Fruit fly (Drosophila melanogaster) whole organism, embryonic: ENCODE data around the gene Pdhb.

Experiments used
- Atf3 ChIP-seq: fragments of 200-800 bp; sonication (Bioruptor generic); optimal IDR thresholded peaks from 3 replicates; lab custom pipeline; 2016; ENCODE audit warnings: missing biosample characterization, missing genetic modification characterization
- Bgb ChIP-seq: fragments of 200-800 bp; sonication (Bioruptor generic); IDR thresholded peaks from 2 replicates; pipeline ENCODE4 v1.3.6; 2022; ENCODE audit warnings: missing biosample characterization, missing genetic modification characterization; ENCODE audit not compliant: partially characterized antibody
- Blimp-1 ChIP-seq: fragments of 200-800 bp; sonication (Bioruptor generic); optimal IDR thresholded peaks from 3 replicates; lab custom pipeline; 2018; ENCODE audit warnings: missing biosample characterization, missing genetic modification characterization, mild to moderate bottlenecking, moderate library complexity, missing genetic modification reagents
- Bteb2 ChIP-seq: fragments of 200-800 bp; sonication (Bioruptor generic); optimal IDR thresholded peaks from 2 replicates; lab custom pipeline; 2016; ENCODE audit warnings: missing biosample characterization, missing genetic modification characterization
- CG10267 ChIP-seq: fragments of 200-800 bp; sonication (Bioruptor generic); optimal IDR thresholded peaks from 2 replicates; lab custom pipeline; 2018; ENCODE audit warnings: missing biosample characterization, mild to moderate bottlenecking, missing genetic modification characterization, moderate library complexity
- CG11093 ChIP-seq: fragments of 200-800 bp; sonication (Bioruptor generic); IDR thresholded peaks from 3 replicates; pipeline ENCODE4 v1.3.6; 2022; ENCODE audit warnings: missing biosample characterization, missing genetic modification characterization
- CG13775 ChIP-seq: fragments of 200-800 bp; sonication (Bioruptor generic); optimal IDR thresholded peaks from 3 replicates; lab custom pipeline; 2017; ENCODE audit warnings: missing biosample characterization, mild to moderate bottlenecking, missing genetic modification characterization
- CG15514 ChIP-seq: fragments of 200-800 bp; sonication (Bioruptor generic); optimal IDR thresholded peaks from 3 replicates; lab custom pipeline; 2017; ENCODE audit warnings: missing biosample characterization, missing genetic modification characterization, mild to moderate bottlenecking, moderate library complexity, missing genetic modification reagents
- CG1832 ChIP-seq: fragments of 200-800 bp; sonication (Bioruptor generic); optimal IDR thresholded peaks from 2 replicates; lab custom pipeline; 2017; ENCODE audit warnings: missing biosample characterization, mild to moderate bottlenecking, missing genetic modification characterization, inconsistent platforms
- CG6254 ChIP-seq: fragments of 200-800 bp; sonication (Bioruptor generic); optimal IDR thresholded peaks from 3 replicates; lab custom pipeline; 2017; ENCODE audit warnings: mild to moderate bottlenecking, missing biosample characterization, missing genetic modification reagents, missing genetic modification characterization
- CG6272 ChIP-seq: fragments of 200-800 bp; sonication (Bioruptor generic); IDR thresholded peaks from 2 replicates; pipeline ENCODE4 v1.3.6; 2022; ENCODE audit warnings: missing biosample characterization, missing genetic modification characterization
- CG6654 ChIP-seq: fragments of 200-800 bp; sonication (Bioruptor generic); optimal IDR thresholded peaks from 2 replicates; lab custom pipeline; 2017; ENCODE audit warnings: missing biosample characterization, mild to moderate bottlenecking, missing genetic modification characterization
- CG6765 ChIP-seq: fragments of 200-800 bp; sonication (Bioruptor generic); optimal IDR thresholded peaks from 3 replicates; lab custom pipeline; 2017; ENCODE audit warnings: missing biosample characterization, mild to moderate bottlenecking, missing genetic modification characterization
- CG6854 ChIP-seq: fragments of 200-800 bp; sonication (Bioruptor generic); optimal IDR thresholded peaks from 3 replicates; lab custom pipeline; 2017; ENCODE audit warnings: missing biosample characterization, mild to moderate bottlenecking, missing genetic modification characterization
- CG8765 ChIP-seq: fragments of 200-800 bp; sonication (Bioruptor generic); IDR thresholded peaks from 2 replicates; pipeline ENCODE4 v1.3.6; 2022; ENCODE audit warnings: missing biosample characterization, missing genetic modification characterization
- D19A ChIP-seq: fragments of 200-800 bp; optimal IDR thresholded peaks from 3 replicates; lab custom pipeline; 2019; ENCODE audit warnings: missing biosample characterization, mild to moderate bottlenecking, missing genetic modification characterization, moderate library complexity
- Dp ChIP-seq: fragments of 200-800 bp; sonication (Bioruptor generic); optimal IDR thresholded peaks from 2 replicates; lab custom pipeline; 2018; ENCODE audit warnings: missing biosample characterization, mild to moderate bottlenecking, missing genetic modification characterization, moderate library complexity
- Ets65A ChIP-seq: fragments of 200-800 bp; sonication (Bioruptor generic); peaks from one replicate; lab custom pipeline; 2016; ENCODE audit warnings: missing biosample characterization, missing genetic modification characterization
- HHEX ChIP-seq: fragments of 200-800 bp; sonication (Bioruptor generic); optimal IDR thresholded peaks from 3 replicates; lab custom pipeline; 2017; ENCODE audit warnings: missing biosample characterization, mild to moderate bottlenecking, missing genetic modification characterization, missing genetic modification reagents
- HLH54F ChIP-seq: fragments of 200-800 bp; sonication (Bioruptor generic); optimal IDR thresholded peaks from 3 replicates; lab custom pipeline; 2016; ENCODE audit warnings: missing biosample characterization, missing genetic modification characterization
- HLHmδ ChIP-seq: fragments of 200-800 bp; sonication (Bioruptor generic); optimal IDR thresholded peaks from 2 replicates; lab custom pipeline; 2018; ENCODE audit warnings: missing biosample characterization, mild to moderate bottlenecking, missing genetic modification characterization, moderate library complexity
- Kr ChIP-seq: fragments of 200-800 bp; sonication (Bioruptor generic); optimal IDR thresholded peaks from 2 replicates; lab custom pipeline; 2017; ENCODE audit warnings: missing biosample characterization, mild to moderate bottlenecking, missing genetic modification characterization
- NFAT ChIP-seq: fragments of 200-800 bp; sonication (Bioruptor generic); IDR thresholded peaks from 2 replicates; pipeline ENCODE4 v1.3.6; 2022; ENCODE audit warnings: missing biosample characterization, missing genetic modification characterization
- Oaz ChIP-seq: fragments of 200-800 bp; sonication (Bioruptor generic); IDR thresholded peaks from 2 replicates; pipeline ENCODE4 v1.3.6; 2022; ENCODE audit warnings: missing biosample characterization, missing genetic modification characterization
- Pdp1 ChIP-seq, 2 experiments: fragments of 200-800 bp; sonication (Bioruptor generic); optimal IDR thresholded peaks; 3 replicates each; lab custom pipeline; 2016; ENCODE audit warnings: missing biosample characterization in 2 of 2, missing genetic modification characterization in 2 of 2, mild to moderate bottlenecking in 1 of 2, moderate library complexity in 1 of 2
- Poxn ChIP-seq: fragments of 200-800 bp; sonication (Bioruptor generic); IDR thresholded peaks from 2 replicates; pipeline ENCODE4 v1.3.6; 2022; ENCODE audit warnings: missing biosample characterization, missing genetic modification characterization
- Spps ChIP-seq: fragments of 200-800 bp; sonication (Bioruptor generic); optimal IDR thresholded peaks from 2 replicates; lab custom pipeline; 2018; ENCODE audit warnings: missing biosample characterization, mild to moderate bottlenecking, missing genetic modification characterization
- chm ChIP-seq: fragments of 200-800 bp; sonication (Bioruptor generic); IDR thresholded peaks from 2 replicates; pipeline ENCODE4 v1.3.6; 2022; ENCODE audit warnings: missing biosample characterization, missing genetic modification characterization
- fd96Cb ChIP-seq: fragments of 200-800 bp; sonication (Bioruptor generic); optimal IDR thresholded peaks from 2 replicates; lab custom pipeline; 2018; ENCODE audit warnings: missing biosample characterization, mild to moderate bottlenecking, missing genetic modification characterization, moderate library complexity
- gcm2 ChIP-seq: fragments of 200-800 bp; sonication (Bioruptor generic); optimal IDR thresholded peaks from 2 replicates; lab custom pipeline; 2016; ENCODE audit warnings: missing biosample characterization, missing genetic modification characterization
- h ChIP-seq: fragments of >200 bp; optimal IDR thresholded peaks from 2 replicates; lab custom pipeline; 2017
- lilli ChIP-seq: fragments of 200-800 bp; sonication (Bioruptor generic); optimal IDR thresholded peaks from 3 replicates; lab custom pipeline; 2016; ENCODE audit warnings: missing biosample characterization, missing genetic modification characterization
- lola ChIP-seq, 3 experiments: fragments of >200 bp in 2 of 3; fragments of 200-800 bp in 1 of 3; sonication (Bioruptor generic) in 1 of 3; optimal IDR thresholded peaks; 2 replicates each; lab custom pipeline; 2017 to 2019; ENCODE audit warnings: missing biosample characterization in 3 of 3, missing genetic modification characterization in 3 of 3, mild to moderate bottlenecking in 1 of 3, moderate library complexity in 1 of 3
- mam ChIP-seq: fragments of 200-800 bp; sonication (Bioruptor generic); optimal IDR thresholded peaks from 3 replicates; lab custom pipeline; 2016; ENCODE audit warnings: missing biosample characterization, missing genetic modification characterization
- nom ChIP-seq: fragments of 200-800 bp; sonication (Bioruptor generic); optimal IDR thresholded peaks from 2 replicates; lab custom pipeline; 2017; ENCODE audit warnings: missing biosample characterization, missing genetic modification characterization, mild to moderate bottlenecking, moderate library complexity, missing genetic modification reagents
- phol ChIP-seq: fragments of 200-800 bp; sonication (Bioruptor generic); optimal IDR thresholded peaks from 3 replicates; lab custom pipeline; 2018; ENCODE audit warnings: missing biosample characterization, mild to moderate bottlenecking, missing genetic modification characterization, moderate library complexity
- pnt ChIP-seq: fragments of 200-800 bp; sonication (Bioruptor generic); optimal IDR thresholded peaks from 3 replicates; lab custom pipeline; 2016; ENCODE audit warnings: missing biosample characterization, missing genetic modification characterization
- psq ChIP-seq: fragments of 200-800 bp; sonication (Bioruptor generic); optimal IDR thresholded peaks from 2 replicates; lab custom pipeline; 2017; ENCODE audit warnings: missing biosample characterization, missing genetic modification characterization
- rib ChIP-seq: fragments of 200-800 bp; sonication (Bioruptor generic); IDR thresholded peaks from 2 replicates; pipeline ENCODE4 v1.3.6; 2022; ENCODE audit warnings: missing biosample characterization, missing genetic modification characterization
- ro ChIP-seq: fragments of 200-800 bp; sonication (Bioruptor generic); IDR thresholded peaks from 2 replicates; pipeline ENCODE4 v1.3.6; 2022; ENCODE audit warnings: missing biosample characterization, missing genetic modification characterization
- run ChIP-seq: fragments of 200-800 bp; sonication (Bioruptor generic); optimal IDR thresholded peaks from 3 replicates; lab custom pipeline; 2018; ENCODE audit warnings: missing biosample characterization, mild to moderate bottlenecking, missing genetic modification characterization
- sd ChIP-seq: fragments of 200-800 bp; sonication (Bioruptor generic); optimal IDR thresholded peaks from 3 replicates; lab custom pipeline; 2018; ENCODE audit warnings: missing biosample characterization, mild to moderate bottlenecking, missing genetic modification characterization, moderate library complexity
- sqz ChIP-seq: fragments of 200-800 bp; sonication (Bioruptor generic); optimal IDR thresholded peaks from 3 replicates; lab custom pipeline; 2018; ENCODE audit warnings: missing biosample characterization, mild to moderate bottlenecking, missing genetic modification characterization
- sr ChIP-seq: fragments of 200-800 bp; sonication (Bioruptor generic); IDR thresholded peaks from 3 replicates; pipeline ENCODE4 v1.3.6; 2022; ENCODE audit warnings: missing biosample characterization, missing genetic modification characterization
- sug ChIP-seq: fragments of 200-800 bp; optimal IDR thresholded peaks from 2 replicates; lab custom pipeline; 2019; ENCODE audit warnings: missing biosample characterization, mild to moderate bottlenecking, missing genetic modification characterization, moderate library complexity
- tll ChIP-seq, 2 experiments: fragments of 200-800 bp in 1 of 2; fragments of >200 bp in 1 of 2; sonication (Bioruptor generic) in 1 of 2; optimal IDR thresholded peaks; 2 replicates each; lab custom pipeline; 2017 to 2019; ENCODE audit warnings: missing biosample characterization in 2 of 2, missing genetic modification characterization in 2 of 2, mild to moderate bottlenecking in 1 of 2, moderate library complexity in 1 of 2
- tna ChIP-seq: fragments of 200-800 bp; sonication (Bioruptor generic); IDR thresholded peaks from 2 replicates; pipeline ENCODE4 v1.3.6; 2022; ENCODE audit warnings: missing biosample characterization, missing genetic modification characterization; ENCODE audit not compliant: partially characterized antibody
- twi ChIP-seq: fragments of 200-800 bp; optimal IDR thresholded peaks from 2 replicates; lab custom pipeline; 2019; ENCODE audit warnings: missing biosample characterization, mild to moderate bottlenecking, missing genetic modification characterization, moderate library complexity
- vfl ChIP-seq: fragments of 200-800 bp; sonication (Bioruptor generic); optimal IDR thresholded peaks from 2 replicates; lab custom pipeline; 2016; ENCODE audit warnings: missing biosample characterization, missing genetic modification characterization
- vnd ChIP-seq: fragments of 200-800 bp; sonication (Bioruptor generic); IDR thresholded peaks from 3 replicates; pipeline ENCODE4 v1.3.6; 2022; ENCODE audit warnings: missing biosample characterization, missing genetic modification characterization; ENCODE audit not compliant: partially characterized antibody

The Pdhb gene

DNA sequence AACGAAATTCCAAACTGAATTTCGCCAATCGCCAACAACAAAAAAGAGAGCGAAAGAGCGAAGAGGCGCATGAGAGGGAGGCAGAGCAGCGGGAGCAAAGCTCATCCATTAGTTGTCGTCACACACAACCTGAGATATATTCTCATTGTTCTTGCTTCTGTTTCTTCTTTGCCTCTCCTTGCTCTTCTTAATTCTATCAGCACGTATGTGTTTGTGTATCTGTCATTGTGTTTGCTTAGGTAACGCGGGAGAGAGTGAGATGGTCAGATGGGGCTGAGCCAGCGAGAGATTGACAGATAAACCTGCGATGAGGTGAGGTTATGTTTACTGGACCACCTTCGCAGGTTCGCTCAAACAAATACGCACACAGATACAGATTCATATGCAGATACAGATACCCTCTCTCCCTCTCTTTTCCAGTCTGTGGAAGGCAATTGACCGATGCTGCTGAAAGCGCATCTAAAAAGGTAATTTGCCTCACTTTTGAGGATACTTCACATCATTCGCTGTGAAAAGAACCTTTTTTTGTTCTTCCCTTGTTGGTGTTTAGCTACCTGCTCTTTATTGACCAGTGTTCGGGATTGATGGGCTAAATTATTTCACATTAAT is 38.8 kb upstream of the Pdhb start (continued):
- TF ChIP-seq twi (peak; percentile 35), Bgb (GFP tag; lab: Robert Waterston, UW) (no peak), Oaz (GFP tag; lab: Robert Waterston, UW) (no peak), Kr (peak; percentile 70), sug (tag; lab: Kevin White, UChicago) (peak; percentile 77), CG6765 (GFP tag; lab: Kevin White, UChicago) (no peak), HLHmδ (GFP tag; lab: Kevin White, UChicago) (peak; percentile 78), HHEX (GFP tag; lab: Kevin White, UChicago) (peak; percentile 15), mam (GFP tag; lab: Kevin White, UChicago) (no peak), Spps (tag; lab: Kevin White, UChicago) (no peak), Ets65A (GFP tag; lab: Kevin White, UChicago) (peak; percentile 49), fd96Cb (tag; lab: Kevin White, UChicago) (no peak), sqz (GFP tag; lab: Kevin White, UChicago) (peak; percentile 23), phol (tag; lab: Kevin White, UChicago) (no peak), CG15514 (GFP tag; lab: Kevin White, UChicago) (no peak), CG8765 (GFP tag; lab: Robert Waterston, UW) (no peak), Atf3 (no peak), CG6654 (GFP tag; lab: Kevin White, UChicago) (no peak), sd (tag; lab: Kevin White, UChicago) (peak; percentile 32), lilli (GFP tag; lab: Kevin White, UChicago) (no peak), vfl (GFP tag; lab: Kevin White, UChicago) (no peak), tna (GFP tag; lab: Robert Waterston, UW) (no peak), h (lab: Kevin White, UChicago) (no peak), Blimp-1 (GFP tag; lab: Kevin White, UChicago) (peak; percentile 29), lola (GFP tag; optimal IDR thresholded peaks at IDR 0.05; lab: Kevin White, UChicago) (no peak), vnd (no peak), nom (GFP tag; lab: Kevin White, UChicago) (peak; percentile 70), pnt (GFP tag; lab: Kevin White, UChicago) (no peak), CG6272 (no peak), chm (GFP tag; lab: Robert Waterston, UW) (no peak), Bteb2 (no peak), CG6854 (GFP tag; lab: Kevin White, UChicago) (no peak), run (tag; lab: Kevin White, UChicago) (no peak), sr (GFP tag; lab: Robert Waterston, UW) (no peak), gcm2 (GFP tag; lab: Kevin White, UChicago) (no peak), HLH54F (no peak), Pdp1 (GFP tag; optimal IDR thresholded peaks at IDR 0.05; lab: Kevin White, UChicago) (peak in 1 of 2 experiments; percentile 76), CG11093 (GFP tag; lab: Robert Waterston, UW) (no peak), rib (GFP tag; lab: Robert Waterston, UW) (peak; percentile 14; the same call in 1 of the 2 replicates), NFAT (no peak), ro (GFP tag; lab: Robert Waterston, UW) (no peak), Poxn (no peak), CG1832 (GFP tag; lab: Kevin White, UChicago) (peak; percentile 37), CG6254 (GFP tag; lab: Kevin White, UChicago) (no peak), D19A (tag; lab: Kevin White, UChicago) (peak; percentile 64), CG13775 (GFP tag; lab: Kevin White, UChicago) (no peak), tll (GFP tag; optimal IDR thresholded peaks at IDR 0.05; lab: Kevin White, UChicago) (peak in 1 of 2 experiments; percentile 89), Dp (GFP tag; lab: Kevin White, UChicago) (no peak), psq (GFP tag; lab: Kevin White, UChicago) (peak; percentile 26), CG10267 (tag; lab: Kevin White, UChicago) (no peak)
